Worm (Caenorhabditis elegans): ENCODE results near the gene idpp-4.

idpp-4 gene

DNA sequence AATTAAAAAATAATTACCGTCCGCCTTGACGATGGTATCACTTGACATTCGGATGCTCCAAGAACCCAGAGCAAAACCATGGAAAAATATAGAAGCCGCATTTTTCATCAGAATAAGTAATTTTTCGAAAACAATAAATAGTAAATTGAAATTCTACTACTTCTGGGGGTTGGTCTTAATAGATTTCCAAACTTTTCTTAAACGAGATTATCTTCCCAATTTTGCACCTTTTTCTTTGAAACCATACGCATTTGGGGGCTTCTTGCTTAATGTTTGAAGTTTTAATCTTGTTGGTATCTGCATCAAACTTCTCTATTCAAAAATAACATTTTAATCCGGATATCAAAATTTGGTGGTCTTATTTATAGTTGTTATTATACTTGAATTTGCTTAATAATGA is 5.1 kb upstream of the idpp-4 start, which contains the start of gene gcy-5:
Gene gcy-5, minus strand, starts transcription at position 101 of the 400 bp plus-strand sequence.
- TF ChIP-seq fos-1 (tag; optimal IDR thresholded peaks at IDR 0.05): no peak
- no peak for TF ChIP-seq tbx-2 (tag; optimal IDR thresholded peaks at IDR 0.05)
- no peak for TF ChIP-seq sea-2 (GFP tag; optimal IDR thresholded peaks at IDR 0.05)
- no peak for TF ChIP-seq ama-1 (optimal IDR thresholded peaks at IDR 0.05)
- TF ChIP-seq skn-1 (tag; optimal IDR thresholded peaks at IDR 0.05): no peak
- no peak for TF ChIP-seq nhr-23 (tag; optimal IDR thresholded peaks at IDR 0.05)
- no peak for TF ChIP-seq hmg-11 (tag; optimal IDR thresholded peaks at IDR 0.05)
- TF ChIP-seq lin-15B (tag; optimal IDR thresholded peaks at IDR 0.05): no peak
- TF ChIP-seq nhr-237 (tag; optimal IDR thresholded peaks at IDR 0.05): no peak
- no peak for TF ChIP-seq pqm-1 (tag; optimal IDR thresholded peaks at IDR 0.05)
- no peak for TF ChIP-seq jun-1 (tag; optimal IDR thresholded peaks at IDR 0.05)
- no peak for TF ChIP-seq unc-39 (tag; optimal IDR thresholded peaks at IDR 0.05)

DNA sequence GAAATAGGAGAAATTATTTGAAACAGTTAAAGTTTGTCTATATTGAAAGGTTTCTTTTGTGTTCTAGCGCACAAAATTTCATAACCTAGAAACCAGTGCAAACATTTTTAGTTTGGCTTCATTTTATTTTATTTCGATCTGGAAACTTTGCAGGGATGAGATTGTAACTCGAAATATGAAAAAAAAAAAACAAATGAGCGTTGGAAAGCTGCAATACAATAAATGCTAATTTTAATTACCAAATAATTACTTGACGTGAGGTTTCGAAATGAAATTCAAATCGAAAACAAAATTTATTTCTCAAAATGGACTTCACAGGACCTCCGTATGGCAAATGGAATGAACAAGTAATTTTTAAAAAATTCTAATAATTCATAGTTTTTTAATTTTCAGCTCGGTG is 4.3 kb upstream of the idpp-4 start, which contains the start of gene M02G9.4:
Gene M02G9.4, plus strand, starts transcription at position 301 of the 400 bp plus-strand sequence.
- TF ChIP-seq tbx-2 (tag; optimal IDR thresholded peaks at IDR 0.05) (no peak), pha-4 (tag; optimal IDR thresholded peaks at IDR 0.05) (no peak), egl-27 (tag; optimal IDR thresholded peaks at IDR 0.05) (no peak), mdl-1 (tag; optimal IDR thresholded peaks at IDR 0.05) (no peak), ama-1 (optimal IDR thresholded peaks at IDR 0.05) (no peak), nhr-23 (tag; optimal IDR thresholded peaks at IDR 0.05) (no peak), fkh-2 (tag; optimal IDR thresholded peaks at IDR 0.05) (no peak), fkh-10 (GFP tag; optimal IDR thresholded peaks at IDR 0.05) (no peak), elt-1 (tag; optimal IDR thresholded peaks at IDR 0.05) (no peak), unc-39 (tag; optimal IDR thresholded peaks at IDR 0.05) (no peak), mml-1 (tag; optimal IDR thresholded peaks at IDR 0.05) (no peak), sea-2 (GFP tag; optimal IDR thresholded peaks at IDR 0.05) (no peak), aly-2 (tag; optimal IDR thresholded peaks at IDR 0.05) (no peak), ztf-11 (tag; optimal IDR thresholded peaks at IDR 0.05) (no peak), lin-39 (tag; optimal IDR thresholded peaks at IDR 0.05) (no peak), nhr-12 (tag; optimal IDR thresholded peaks at IDR 0.05) (no peak), fos-1 (tag; optimal IDR thresholded peaks at IDR 0.05) (no peak), ceh-16 (tag; optimal IDR thresholded peaks at IDR 0.05) (no peak), eor-1 (tag; optimal IDR thresholded peaks at IDR 0.05) (no peak)

DNA sequence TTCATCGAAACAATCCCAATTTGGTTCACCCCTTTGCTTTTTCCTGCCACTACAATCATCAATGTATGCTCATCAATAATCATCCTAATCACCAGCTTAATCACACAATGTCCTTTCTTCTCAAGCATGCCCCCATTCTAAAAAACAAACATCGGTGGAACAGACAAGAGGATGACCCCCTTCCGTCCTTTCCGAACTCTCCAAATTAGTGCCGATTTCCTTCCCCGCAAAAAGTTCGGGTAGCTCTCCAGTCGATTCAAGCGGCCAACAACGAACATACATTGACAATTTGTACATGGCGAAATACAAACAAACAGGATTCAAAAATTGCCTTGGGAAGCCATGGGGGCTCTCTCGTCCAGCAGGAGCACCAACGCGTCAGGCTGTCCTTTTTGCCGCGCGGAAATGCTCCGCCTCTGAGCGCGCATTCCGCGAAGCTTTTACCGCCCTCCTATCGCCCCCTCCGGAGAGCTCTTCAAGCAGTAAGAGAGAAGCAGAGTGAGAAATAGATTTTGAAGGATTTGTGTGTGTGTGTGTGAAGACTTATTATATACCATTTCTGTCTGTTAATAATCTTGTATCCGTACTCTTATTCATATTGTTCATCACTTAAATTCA is 4.5 kb downstream of the idpp-4 start, which contains the start of gene appg-1:
Gene appg-1, plus strand, starts transcription at position 427 of the 618 bp plus-strand sequence.
- TF ChIP-seq unc-62 (GFP tag; optimal IDR thresholded peaks at IDR 0.05): no peak
- TF ChIP-seq fkh-2 (tag; optimal IDR thresholded peaks at IDR 0.05): no peak
- no peak for TF ChIP-seq lin-15B (tag; optimal IDR thresholded peaks at IDR 0.05)
- TF ChIP-seq unc-39 (tag; optimal IDR thresholded peaks at IDR 0.05): no peak
- no peak for TF ChIP-seq lsy-12 (tag; optimal IDR thresholded peaks at IDR 0.05)
- TF ChIP-seq nhr-23 (tag; optimal IDR thresholded peaks at IDR 0.05): no peak
- no peak for TF ChIP-seq nfya-1 (tag; optimal IDR thresholded peaks at IDR 0.05; ENCODE audit: insufficient read depth)
- TF ChIP-seq aly-2 (tag; optimal IDR thresholded peaks at IDR 0.05): no peak
- no peak for TF ChIP-seq skn-1 (tag; optimal IDR thresholded peaks at IDR 0.05)

- TF ChIP-seq nhr-76 (tag; optimal IDR thresholded peaks at IDR 0.05): no peak
Measured at ce11 chrII:10329754-10330153, 8.5 kb downstream of the idpp-4 start.

DNA sequence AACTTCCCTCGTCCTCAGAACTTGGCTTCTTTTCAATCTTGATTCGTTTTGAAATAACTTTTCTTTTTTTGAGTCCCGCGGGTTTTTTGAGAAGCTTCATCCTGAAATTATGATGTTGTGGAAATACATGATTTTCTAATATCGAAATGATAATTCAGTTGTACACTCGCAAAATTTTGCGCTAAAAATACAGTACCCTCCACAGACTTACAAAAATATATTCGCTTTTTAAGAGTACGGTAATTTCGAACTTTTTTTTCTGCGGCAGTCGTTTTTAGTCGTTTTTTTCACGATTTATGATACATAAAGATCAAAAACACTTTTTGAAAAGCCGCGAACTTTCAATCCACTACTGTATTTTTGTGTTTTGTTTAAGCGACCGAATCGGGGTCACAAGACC is 23.8 kb downstream of the idpp-4 start, which contains the start of gene pro-2:
Gene pro-2, minus strand, starts transcription at position 101 of the 400 bp plus-strand sequence.
- TF ChIP-seq nhr-25 (tag; optimal IDR thresholded peaks at IDR 0.05) (no peak), hmg-11 (tag; optimal IDR thresholded peaks at IDR 0.05) (no peak), egl-27 (tag; optimal IDR thresholded peaks at IDR 0.05) (no peak), nhr-23 (tag; optimal IDR thresholded peaks at IDR 0.05) (no peak), ZK546.5 (tag; optimal IDR thresholded peaks at IDR 0.05) (no peak), fkh-10 (GFP tag; optimal IDR thresholded peaks at IDR 0.05) (no peak), ceh-82 (tag; optimal IDR thresholded peaks at IDR 0.05) (no peak), mdl-1 (tag; optimal IDR thresholded peaks at IDR 0.05) (no peak), fkh-2 (tag; optimal IDR thresholded peaks at IDR 0.05) (no peak), nhr-67 (tag; optimal IDR thresholded peaks at IDR 0.05) (no peak), snpc-4 (tag; optimal IDR thresholded peaks at IDR 0.05) (no peak), lin-39 (tag; optimal IDR thresholded peaks at IDR 0.05) (no peak), daf-12 (tag; optimal IDR thresholded peaks at IDR 0.05) (no peak), nhr-43 (tag; optimal IDR thresholded peaks at IDR 0.05; ENCODE audit: poor library complexity, severe bottlenecking) (no peak), ama-1 (optimal IDR thresholded peaks at IDR 0.05) (no peak), lin-15B (tag; optimal IDR thresholded peaks at IDR 0.05) (no peak), zag-1 (tag; optimal IDR thresholded peaks at IDR 0.05) (no peak), skn-1 (tag; optimal IDR thresholded peaks at IDR 0.05) (no peak), nhr-237 (tag; optimal IDR thresholded peaks at IDR 0.05) (no peak), mml-1 (tag; optimal IDR thresholded peaks at IDR 0.05) (no peak)
